Worm (Caenorhabditis elegans) whole organism, mixed stage, embryonic: ENCODE measurements around the gene R09E10.5.
"Not testable (repeated sequence)": the region's sequence is repeated elsewhere in the genome, so short reads cannot be mapped to it uniquely, and the experiment has no call there.

Experiments
- M03D4.4 ChIP-seq: sonication (generic microtip); optimal IDR thresholded peaks from 2 replicates; lab custom pipeline; 2017; ENCODE audit warnings: mild to moderate bottlenecking, missing genetic modification characterization, missing compliant biosample characterization
- bed-3 ChIP-seq: fragments of 200-800 bp; sonication (Bioruptor generic); optimal IDR thresholded peaks from 3 replicates; lab custom pipeline; 2018; ENCODE audit warnings: mild to moderate bottlenecking, missing genetic modification characterization, moderate library complexity, missing compliant biosample characterization
- ceh-83 ChIP-seq: fragments of 200-800 bp; sonication (Bioruptor generic); optimal IDR thresholded peaks from 2 replicates; lab custom pipeline; 2018; ENCODE audit warnings: mild to moderate bottlenecking, missing genetic modification characterization, missing compliant biosample characterization
- ces-1 ChIP-seq: fragments of 150-350 bp; optimal IDR thresholded peaks from 2 replicates; lab custom pipeline; 2014; ENCODE audit warnings: missing biosample characterization, missing genetic modification reagents, missing genetic modification characterization
- drap-1 ChIP-seq: fragments of 200-800 bp; sonication (Bioruptor generic); optimal IDR thresholded peaks from 3 replicates; lab custom pipeline; 2018; ENCODE audit warnings: mild to moderate bottlenecking, missing genetic modification characterization, missing compliant biosample characterization
- elt-1 ChIP-seq: sonication (generic microtip); optimal IDR thresholded peaks from 2 replicates; lab custom pipeline; 2017; ENCODE audit warnings: missing genetic modification characterization, mild to moderate bottlenecking, missing compliant biosample characterization, antibody characterized with exemption, moderate library complexity, borderline replicate concordance; ENCODE audit not compliant: insufficient read depth
- elt-3 ChIP-seq: fragments of 150-350 bp; optimal IDR thresholded peaks from 2 replicates; lab custom pipeline; 2014; ENCODE audit warnings: missing biosample characterization, missing genetic modification characterization
- flh-1 ChIP-seq: fragments of 200-800 bp; sonication (Bioruptor generic); optimal IDR thresholded peaks from 2 replicates; lab custom pipeline; 2018; ENCODE audit warnings: mild to moderate bottlenecking, missing genetic modification characterization, moderate library complexity, missing compliant biosample characterization
- ham-2 ChIP-seq: fragments of 200-800 bp; sonication (Bioruptor generic); optimal IDR thresholded peaks from 2 replicates; lab custom pipeline; 2018; ENCODE audit warnings: mild to moderate bottlenecking, missing genetic modification characterization, missing compliant biosample characterization
- hlh-1 ChIP-seq: fragments of 150-350 bp; optimal IDR thresholded peaks from 2 replicates; lab custom pipeline; 2014; ENCODE audit warnings: missing biosample characterization, missing genetic modification reagents, missing genetic modification characterization
- lin-13 ChIP-seq: fragments of 150-350 bp; optimal IDR thresholded peaks from 2 replicates; lab custom pipeline; 2014; ENCODE audit warnings: missing biosample characterization, missing genetic modification characterization
- lin-32 ChIP-seq: fragments of 200-800 bp; sonication (Bioruptor generic); optimal IDR thresholded peaks from 2 replicates; lab custom pipeline; 2018; ENCODE audit warnings: mild to moderate bottlenecking, missing genetic modification characterization, missing compliant biosample characterization
- lsy-2 ChIP-seq: fragments of 150-350 bp; optimal IDR thresholded peaks from 2 replicates; lab custom pipeline; 2014; ENCODE audit warnings: missing biosample characterization, missing genetic modification characterization
- mab-5 ChIP-seq: fragments of 150-350 bp; optimal IDR thresholded peaks from 2 replicates; lab custom pipeline; 2014; ENCODE audit warnings: missing biosample characterization, missing genetic modification characterization
- mep-1 ChIP-seq: fragments of 150-350 bp; optimal IDR thresholded peaks from 2 replicates; lab custom pipeline; 2017; ENCODE audit warnings: missing biosample characterization, missing genetic modification reagents, missing genetic modification characterization, inconsistent platforms
- mls-2 ChIP-seq: sonication (generic microtip); optimal IDR thresholded peaks from 2 replicates; lab custom pipeline; 2016; ENCODE audit warnings: mild to moderate bottlenecking, missing genetic modification characterization, moderate library complexity, missing compliant biosample characterization
- nhr-12 ChIP-seq: fragments of 150-350 bp; optimal IDR thresholded peaks from 2 replicates; lab custom pipeline; 2014; ENCODE audit warnings: missing biosample characterization, missing genetic modification characterization
- nhr-2 ChIP-seq: fragments of 150-350 bp; optimal IDR thresholded peaks from 2 replicates; lab custom pipeline; 2014; ENCODE audit warnings: missing biosample characterization, missing genetic modification characterization
- nhr-237 ChIP-seq: fragments of 150-350 bp; optimal IDR thresholded peaks from 2 replicates; lab custom pipeline; 2014; ENCODE audit warnings: missing biosample characterization, missing genetic modification characterization
- nhr-28 ChIP-seq: fragments of 150-350 bp; optimal IDR thresholded peaks from 2 replicates; lab custom pipeline; 2014; ENCODE audit warnings: missing biosample characterization, missing genetic modification characterization
- nhr-76 ChIP-seq: sonication (generic microtip); optimal IDR thresholded peaks from 2 replicates; lab custom pipeline; 2017; ENCODE audit warnings: missing biosample characterization, missing genetic modification characterization
- pha-4 ChIP-seq: fragments of 150-350 bp; optimal IDR thresholded peaks from 2 replicates; lab custom pipeline; 2018; ENCODE audit warnings: missing biosample characterization, missing genetic modification reagents, missing genetic modification characterization
- sem-2 ChIP-seq: fragments of 200-800 bp; sonication (Bioruptor generic); optimal IDR thresholded peaks from 2 replicates; lab custom pipeline; 2018; ENCODE audit warnings: mild to moderate bottlenecking, missing genetic modification characterization, missing compliant biosample characterization
- snpc-4 ChIP-seq: fragments of 150-350 bp; optimal IDR thresholded peaks from 2 replicates; lab custom pipeline; 2014; ENCODE audit warnings: missing biosample characterization, missing genetic modification characterization
- tbx-8 ChIP-seq: fragments of 200-800 bp; sonication (Bioruptor generic); optimal IDR thresholded peaks from 2 replicates; lab custom pipeline; 2018; ENCODE audit warnings: mild to moderate bottlenecking, missing genetic modification characterization, moderate library complexity, missing compliant biosample characterization
- unc-120 ChIP-seq: sonication (generic microtip); optimal IDR thresholded peaks from 2 replicates; lab custom pipeline; 2017; ENCODE audit warnings: missing genetic modification characterization, missing compliant biosample characterization; ENCODE audit not compliant: poor library complexity, severe bottlenecking
- unc-39 ChIP-seq: fragments of 150-350 bp; optimal IDR thresholded peaks from 2 replicates; lab custom pipeline; 2014; ENCODE audit warnings: missing biosample characterization, missing genetic modification characterization
- unc-62 ChIP-seq: fragments of 150-350 bp; optimal IDR thresholded peaks from 2 replicates; lab custom pipeline; 2014; ENCODE audit warnings: missing biosample characterization, missing genetic modification reagents, missing genetic modification characterization
- zip-8 ChIP-seq: fragments of 150-350 bp; optimal IDR thresholded peaks from 2 replicates; lab custom pipeline; 2014; ENCODE audit warnings: missing biosample characterization, missing genetic modification characterization
- ztf-11 ChIP-seq: fragments of 150-350 bp; optimal IDR thresholded peaks from 2 replicates; lab custom pipeline; 2014; ENCODE audit warnings: missing biosample characterization, missing genetic modification characterization

Gene R09E10.5

DNA sequence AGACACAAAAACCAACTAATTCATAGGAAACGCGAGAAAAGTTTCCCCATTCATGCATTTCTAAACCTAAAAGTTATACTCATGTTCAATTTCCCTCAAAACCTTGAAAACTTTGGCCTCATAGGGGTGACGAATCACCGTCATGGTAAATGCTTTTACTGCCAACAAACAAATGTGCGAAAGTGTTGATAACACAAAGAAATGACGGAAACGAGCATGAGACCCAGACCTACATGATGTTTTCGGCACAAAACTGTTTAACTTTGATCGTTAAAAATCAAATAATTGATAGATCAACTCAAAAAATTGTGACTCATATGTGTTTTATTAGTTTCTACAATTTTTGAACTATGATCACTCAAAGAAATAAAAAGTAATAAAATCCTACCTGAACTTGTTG lies 29.8 kb upstream of the R09E10.5 start:
- no peak for TF ChIP-seq elt-3
- no peak for TF ChIP-seq M03D4.4 (tag; lab: Kevin White, UChicago)
- no peak for TF ChIP-seq flh-1 (GFP tag; lab: Kevin White, UChicago)
- TF ChIP-seq elt-1 (tag; lab: Kevin White, UChicago): no peak
- no peak for TF ChIP-seq lsy-2 (tag; lab: Kevin White, UChicago)
- no peak for TF ChIP-seq nhr-76 (tag; lab: Kevin White, UChicago)
- no peak for TF ChIP-seq nhr-12 (tag; lab: Kevin White, UChicago)
- no peak for TF ChIP-seq mls-2
- TF ChIP-seq ztf-11 (tag; lab: Kevin White, UChicago): no peak
- TF ChIP-seq bed-3: no peak
- no peak for TF ChIP-seq zip-8 (tag; lab: Kevin White, UChicago)
- TF ChIP-seq ceh-83 (GFP tag; lab: Kevin White, UChicago): no peak
- TF ChIP-seq nhr-28: no peak
- no peak for TF ChIP-seq snpc-4 (tag; lab: Kevin White, UChicago)
- TF ChIP-seq ces-1: no peak
- no peak for TF ChIP-seq unc-39

- TF ChIP-seq elt-3 (no peak), nhr-28 (no peak), nhr-237 (tag; lab: Kevin White, UChicago) (no peak), mls-2 (no peak), M03D4.4 (tag; lab: Kevin White, UChicago) (no peak), lin-32 (GFP tag; lab: Kevin White, UChicago) (no peak), nhr-12 (tag; lab: Kevin White, UChicago) (no peak), ham-2 (GFP tag; lab: Kevin White, UChicago) (peak; percentile 57)
These were observed 28.9 kb upstream of the R09E10.5 start for ce11 chrIV:10330962-10331361.

DNA sequence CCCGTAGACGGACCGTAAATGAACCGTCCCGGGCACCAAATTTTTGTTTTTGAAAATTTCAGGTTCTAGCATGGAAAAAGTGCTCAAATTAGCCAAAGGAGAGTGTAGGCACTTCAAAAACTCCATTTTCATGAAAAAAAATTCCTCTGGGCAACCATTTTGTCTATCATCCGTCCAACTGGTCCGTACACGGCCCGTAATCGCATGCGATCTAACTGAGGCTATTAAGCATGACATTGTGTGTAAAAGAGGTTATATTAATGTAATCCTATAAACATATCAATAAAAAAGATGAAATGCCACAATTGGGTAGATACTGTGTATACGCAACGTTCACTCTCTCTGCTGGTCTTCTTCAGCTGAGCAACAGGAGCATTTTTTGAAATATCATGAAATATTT lies 20.5 kb upstream of the R09E10.5 start, which contains the start of gene R09E10.1:
R09E10.1 (minus strand) TSS at position 101 of the 400 bp plus-strand sequence.
- TF ChIP-seq nhr-12, snpc-4, lsy-2 (tag; lab: Kevin White, UChicago): not testable (repeated sequence)

ce11 chrIV:10318199-10318598 lies 16.1 kb upstream of the R09E10.5 start, which contains the start of gene R09E10.2:
Gene R09E10.2 (minus strand): TSS chrIV:10318299.
- no peak for TF ChIP-seq bed-3
- TF ChIP-seq elt-3: no peak
- TF ChIP-seq elt-1 (tag; lab: Kevin White, UChicago): no peak
- TF ChIP-seq mab-5 (tag; lab: Kevin White, UChicago): no peak
- TF ChIP-seq nhr-28: no peak
- no peak for TF ChIP-seq nhr-12 (tag; lab: Kevin White, UChicago)
- no peak for TF ChIP-seq unc-62
- TF ChIP-seq flh-1 (GFP tag; lab: Kevin White, UChicago): no peak
- no peak for TF ChIP-seq tbx-8 (GFP tag; lab: Kevin White, UChicago)
- TF ChIP-seq nhr-237 (tag; lab: Kevin White, UChicago): no peak
- TF ChIP-seq pha-4 (tag; lab: Kevin White, UChicago): no peak
- TF ChIP-seq lsy-2 (tag; lab: Kevin White, UChicago): no peak
- no peak for TF ChIP-seq mep-1
- no peak for TF ChIP-seq nhr-76 (tag; lab: Kevin White, UChicago)
- TF ChIP-seq unc-39: no peak
- no peak for TF ChIP-seq lin-13 (tag; lab: Kevin White, UChicago)
- TF ChIP-seq zip-8 (tag; lab: Kevin White, UChicago): no peak

DNA sequence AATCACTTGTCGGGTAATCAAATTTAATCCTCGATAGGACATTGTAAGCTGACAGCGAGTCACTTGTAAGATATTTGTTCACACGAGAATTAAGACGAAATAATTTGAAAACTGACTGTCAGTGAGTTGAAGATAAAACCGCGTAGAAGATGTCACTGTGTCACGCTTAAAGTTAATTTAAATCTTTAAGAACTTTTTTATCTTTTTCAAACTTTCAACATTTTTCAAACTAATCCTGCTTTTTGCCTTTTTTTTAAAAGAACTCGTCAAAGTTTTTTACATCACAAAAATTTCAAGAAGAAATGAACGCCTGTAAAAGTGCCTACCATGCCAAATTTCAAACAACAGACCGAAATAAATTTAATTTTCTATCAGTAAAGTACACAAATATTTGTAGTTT lies 11.5 kb upstream of the R09E10.5 start, which contains the start of gene acs-18:
acs-18 (minus strand) TSS at position 101 of the 400 bp plus-strand sequence.
- TF ChIP-seq nhr-2 (tag; lab: Kevin White, UChicago) (no peak), nhr-237 (tag; lab: Kevin White, UChicago) (no peak), nhr-76 (tag; lab: Kevin White, UChicago) (no peak), lin-32 (GFP tag; lab: Kevin White, UChicago) (no peak), mab-5 (tag; lab: Kevin White, UChicago) (no peak), mls-2 (no peak), nhr-12 (tag; lab: Kevin White, UChicago) (no peak), snpc-4 (tag; lab: Kevin White, UChicago) (no peak), lsy-2 (tag; lab: Kevin White, UChicago) (no peak), hlh-1 (no peak), M03D4.4 (tag; lab: Kevin White, UChicago) (no peak)

DNA sequence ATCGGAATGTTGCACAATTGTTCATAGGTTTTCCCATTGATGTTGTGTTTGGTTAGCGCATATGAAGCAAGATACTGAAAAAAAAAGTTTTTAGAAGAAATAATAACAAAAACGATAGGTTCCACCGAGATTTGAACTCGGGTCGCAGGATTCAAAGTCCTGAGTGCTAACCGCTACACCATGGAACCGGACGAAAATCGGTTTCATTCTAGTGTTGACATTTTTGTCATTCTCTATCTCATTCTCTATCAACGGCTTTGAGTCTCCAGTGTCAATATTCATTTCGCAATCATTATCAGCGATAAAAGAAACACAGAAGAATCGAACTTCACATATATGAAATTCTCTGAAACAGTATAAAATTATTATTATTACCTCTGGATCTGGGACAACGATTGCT lies 9.0 kb upstream of the R09E10.5 start:
- TF ChIP-seq elt-3: no peak
- no peak for TF ChIP-seq unc-120 (tag; lab: Kevin White, UChicago)
- no peak for TF ChIP-seq drap-1 (GFP tag; lab: Kevin White, UChicago)
- TF ChIP-seq lin-32 (GFP tag; lab: Kevin White, UChicago): no peak
- TF ChIP-seq ceh-83 (GFP tag; lab: Kevin White, UChicago): no peak
- no peak for TF ChIP-seq nhr-2 (tag; lab: Kevin White, UChicago)
- no peak for TF ChIP-seq hlh-1
- TF ChIP-seq zip-8 (tag; lab: Kevin White, UChicago): no peak
- TF ChIP-seq pha-4 (tag; lab: Kevin White, UChicago): no peak
- no peak for TF ChIP-seq nhr-12 (tag; lab: Kevin White, UChicago)
- TF ChIP-seq bed-3: no peak
- TF ChIP-seq sem-2 (GFP tag; lab: Kevin White, UChicago): no peak
- TF ChIP-seq elt-1 (tag; lab: Kevin White, UChicago): no peak
- no peak for TF ChIP-seq lsy-2 (tag; lab: Kevin White, UChicago)
